Fruit fly (Drosophila melanogaster): ENCODE measurements around the gene CG33116.

Gene CG33116

dm6 chr2L:19579995-19580578, 46.8 kb downstream of the CG33116 start, which contains the start of gene Pmvk (continued):
- TF ChIP-seq amos (GFP tag; IDR thresholded peaks at IDR 0.05; ENCODE audit: partially characterized antibody) (peak; percentile 77; the same call in 1 of the 2 replicates), Fer1 (GFP tag; optimal IDR thresholded peaks at IDR 0.05) (peak; percentile 43), CG12236 (GFP tag; optimal IDR thresholded peaks at IDR 0.05) (no peak), CG18764 (GFP tag; optimal IDR thresholded peaks at IDR 0.05) (no peak), sisA (GFP tag; IDR thresholded peaks at IDR 0.05) (no peak), mld (GFP tag; IDR thresholded peaks at IDR 0.05; ENCODE audit: partially characterized antibody) (peak; percentile 95), CG1233 (GFP tag; optimal IDR thresholded peaks at IDR 0.05) (no peak), Dref (GFP tag; IDR thresholded peaks at IDR 0.05) (peak; percentile 93), CG2116 (GFP tag; optimal IDR thresholded peaks at IDR 0.05) (peak; percentile 93), tll (GFP tag; optimal IDR thresholded peaks at IDR 0.05) (no peak), CG7963 (GFP tag; IDR thresholded peaks at IDR 0.05; ENCODE audit: partially characterized antibody) (peak; percentile 94), ato (GFP tag; IDR thresholded peaks at IDR 0.05; ENCODE audit: partially characterized antibody) (peak; percentile 98), CG13287 (GFP tag; IDR thresholded peaks at IDR 0.05; ENCODE audit: partially characterized antibody) (peak; percentile 86), tna (GFP tag; IDR thresholded peaks at IDR 0.05; ENCODE audit: partially characterized antibody) (peak; percentile 97), vvl (GFP tag; IDR thresholded peaks at IDR 0.05) (peak; percentile 52; the same call in 1 of the 2 replicates), zen2 (GFP tag; IDR thresholded peaks at IDR 0.05; ENCODE audit: partially characterized antibody) (peak; percentile 95), CG14710 (tag; optimal IDR thresholded peaks at IDR 0.05) (peak; percentile 42), CG14860 (GFP tag; IDR thresholded peaks at IDR 0.05; ENCODE audit: partially characterized antibody) (peak; percentile 92), Usf (GFP tag; optimal IDR thresholded peaks at IDR 0.05) (no peak), CG7839 (tag; optimal IDR thresholded peaks at IDR 0.05) (no peak), CG18262 (tag; optimal IDR thresholded peaks at IDR 0.05) (peak; percentile 5), Six4 (GFP tag; optimal IDR thresholded peaks at IDR 0.05) (no peak), NfI (GFP tag; optimal IDR thresholded peaks at IDR 0.05) (no peak), sna (GFP tag; IDR thresholded peaks at IDR 0.05; ENCODE audit: partially characterized antibody) (peak; percentile 83), jigr1 (GFP tag; IDR thresholded peaks at IDR 0.05) (no peak), MBD-R2 (GFP tag; IDR thresholded peaks at IDR 0.05) (peak; percentile 71), pzg (GFP tag; optimal IDR thresholded peaks at IDR 0.05) (peak; percentile 65), Dp (GFP tag; optimal IDR thresholded peaks at IDR 0.05) (peak; percentile 99), vnd (GFP tag; IDR thresholded peaks at IDR 0.05; ENCODE audit: partially characterized antibody) (peak; percentile 91), CG9817 (tag; optimal IDR thresholded peaks at IDR 0.05) (no peak), CG10431 (GFP tag; optimal IDR thresholded peaks at IDR 0.05) (peak; percentile 41), tgo (GFP tag; IDR thresholded peaks at IDR 0.05) (no peak), CG7786 (GFP tag; optimal IDR thresholded peaks at IDR 0.05) (no peak), CG4730 (GFP tag; IDR thresholded peaks at IDR 0.05) (no peak), hb (GFP tag; IDR thresholded peaks at IDR 0.05; ENCODE audit: partially characterized antibody) (peak; percentile 85; the same call in 2 of the 3 replicates), MESR4 (GFP tag; optimal IDR thresholded peaks at IDR 0.05) (peak; percentile 52), CG10267 (tag; optimal IDR thresholded peaks at IDR 0.05) (peak; percentile 42), CG42726 (GFP tag; IDR thresholded peaks at IDR 0.05; ENCODE audit: partially characterized antibody) (peak; percentile 43; the same call in 1 of the 2 replicates), CG6791 (GFP tag; IDR thresholded peaks at IDR 0.05; ENCODE audit: partially characterized antibody) (peak; percentile 94), HmgZ (tag; optimal IDR thresholded peaks at IDR 0.05) (peak; percentile 63), crp (GFP tag; optimal IDR thresholded peaks at IDR 0.05) (peak in 1 of 2 experiments; percentile 87), kay (GFP tag; optimal IDR thresholded peaks at IDR 0.05) (no peak), Blimp-1 (GFP tag; optimal IDR thresholded peaks at IDR 0.05) (peak; percentile 98), CG33557 (GFP tag; optimal IDR thresholded peaks at IDR 0.05) (peak; percentile 36), Stat92E (GFP tag; optimal IDR thresholded peaks at IDR 0.05) (peak in 1 of 3 experiments; percentile 93), E2f2 (GFP tag; IDR thresholded peaks at IDR 0.05) (peak; percentile 100)
